Worm (Caenorhabditis elegans): Measurements from ENCODE around the gene T02B11.8.

DNA sequence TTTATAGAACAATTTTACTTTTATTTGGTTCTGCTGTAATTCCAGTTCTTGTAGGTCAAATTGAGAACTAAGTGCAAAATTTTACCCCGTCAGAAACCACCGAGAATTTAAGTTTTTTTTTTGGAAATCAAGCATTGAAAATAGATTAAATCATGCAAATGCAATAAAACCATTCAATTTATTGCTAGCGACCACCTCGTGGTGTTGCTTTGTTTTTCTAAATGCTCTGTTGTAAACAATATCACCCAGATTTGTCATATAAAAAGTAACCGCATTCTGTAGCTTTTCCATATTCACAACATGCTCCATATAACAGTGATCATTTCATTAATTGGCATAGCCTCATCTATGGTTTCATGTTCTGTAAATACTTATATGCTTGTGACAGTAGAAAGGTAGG lies 29.0 kb downstream of the T02B11.8 start, which contains the start of gene srbc-12:
- TF ChIP-seq sea-1 (GFP tag; conservative IDR thresholded peaks at IDR 0.05) (no peak), ama-1 (optimal IDR thresholded peaks at IDR 0.05) (no peak), scrt-1 (GFP tag; IDR thresholded peaks at IDR 0.05) (no peak), flt-1 (GFP tag; IDR thresholded peaks at IDR 0.05) (no peak), hnd-1 (tag; optimal IDR thresholded peaks at IDR 0.05) (no peak), F13C5.2 (tag; optimal IDR thresholded peaks at IDR 0.05) (no peak), tra-4 (tag; optimal IDR thresholded peaks at IDR 0.05) (no peak), ets-7 (tag; optimal IDR thresholded peaks at IDR 0.05) (no peak), aly-1 (tag; optimal IDR thresholded peaks at IDR 0.05) (no peak), hmbx-1 (tag; optimal IDR thresholded peaks at IDR 0.05) (no peak), hmg-4 (GFP tag; optimal IDR thresholded peaks at IDR 0.05) (no peak), pes-1 (GFP tag; IDR thresholded peaks at IDR 0.05) (no peak)

Measured in whole organism, early embryonic.